Worm (Caenorhabditis elegans): ENCODE data around the gene sams-4.

sams-4 gene

ce11 chrIV:5865818-5866217, 19.6 kb upstream of the sams-4 start, which contains the start of gene spe-27:
TSS of gene spe-27 (minus strand) at chrIV:5865918.
- TF ChIP-seq isw-1 (GFP tag; IDR thresholded peaks at IDR 0.05) (no peak), mab-9 (GFP tag; IDR thresholded peaks at IDR 0.05) (no peak), nhr-19 (GFP tag; conservative IDR thresholded peaks at IDR 0.05) (no peak), nhr-84 (tag; optimal IDR thresholded peaks at IDR 0.05) (no peak), ceh-82 (tag; optimal IDR thresholded peaks at IDR 0.05) (no peak), nhr-12 (tag; optimal IDR thresholded peaks at IDR 0.05) (no peak), C34B4.2 (tag; optimal IDR thresholded peaks at IDR 0.05) (no peak), nhr-71 (tag; optimal IDR thresholded peaks at IDR 0.05) (no peak), tbx-2 (tag; optimal IDR thresholded peaks at IDR 0.05) (no peak), lin-13 (GFP tag; optimal IDR thresholded peaks at IDR 0.05) (no peak), vab-15 (tag; optimal IDR thresholded peaks at IDR 0.05) (no peak)

- TF ChIP-seq swsn-7 (tag; optimal IDR thresholded peaks at IDR 0.05) (no peak), blmp-1 (tag; optimal IDR thresholded peaks at IDR 0.05) (peak; percentile 16), ztf-11 (tag; optimal IDR thresholded peaks at IDR 0.05) (no peak), zip-4 (GFP tag; optimal IDR thresholded peaks at IDR 0.05) (no peak)
Observed at ce11 chrIV:5860762-5861161, 14.6 kb upstream of the sams-4 start.

- TF ChIP-seq ceh-82 (tag; optimal IDR thresholded peaks at IDR 0.05) (no peak), unc-98 (GFP tag; IDR thresholded peaks at IDR 0.05) (no peak), efl-3 (GFP tag; optimal IDR thresholded peaks at IDR 0.05) (no peak), fkh-4 (tag; optimal IDR thresholded peaks at IDR 0.05; ENCODE audit: borderline replicate concordance) (no peak), ets-5 (GFP tag; IDR thresholded peaks at IDR 0.05) (no peak), hlh-17 (GFP tag; optimal IDR thresholded peaks at IDR 0.05; ENCODE audit: borderline replicate concordance) (no peak), swsn-7 (tag; optimal IDR thresholded peaks at IDR 0.05) (no peak), mef-2 (tag; optimal IDR thresholded peaks at IDR 0.05) (no peak), unc-130 (tag; optimal IDR thresholded peaks at IDR 0.05) (no peak), nhr-237 (tag; optimal IDR thresholded peaks at IDR 0.05) (no peak), grh-1 (GFP tag; IDR thresholded peaks at IDR 0.05) (no peak), mdl-1 (tag; optimal IDR thresholded peaks at IDR 0.05) (no peak)
Observed at ce11 chrIV:5859876-5860275, 13.7 kb upstream of the sams-4 start, which contains the start of gene C06E7.4. TSS of gene C06E7.4 (minus strand) at chrIV:5859976.

- TF ChIP-seq blmp-1 (tag; optimal IDR thresholded peaks at IDR 0.05) (peak; percentile 72), alr-1 (tag; optimal IDR thresholded peaks at IDR 0.05; ENCODE audit: borderline replicate concordance) (no peak)
Observed at ce11 chrIV:5858212-5858611, 12.0 kb upstream of the sams-4 start.

ce11 chrIV:5856975-5857374, 10.8 kb upstream of the sams-4 start:
- TF ChIP-seq lin-35 (GFP tag; optimal IDR thresholded peaks at IDR 0.05) = no peak
- TF ChIP-seq blmp-1 (tag; optimal IDR thresholded peaks at IDR 0.05) = no peak
- no peak for TF ChIP-seq ama-1 (optimal IDR thresholded peaks at IDR 0.05)
- no peak for TF ChIP-seq ces-1 (GFP tag; optimal IDR thresholded peaks at IDR 0.05)
- no peak for TF ChIP-seq vab-15 (tag; optimal IDR thresholded peaks at IDR 0.05)
- TF ChIP-seq sox-4 (tag; optimal IDR thresholded peaks at IDR 0.05) = no peak
- TF ChIP-seq unc-62 (GFP tag; optimal IDR thresholded peaks at IDR 0.05) = no peak
- TF ChIP-seq tlp-1 (tag; optimal IDR thresholded peaks at IDR 0.05) = no peak
- no peak for TF ChIP-seq C04F5.9 (tag; optimal IDR thresholded peaks at IDR 0.05)
- no peak for TF ChIP-seq unc-86 (tag; optimal IDR thresholded peaks at IDR 0.05)
- TF ChIP-seq Y116A8C.19 (tag; optimal IDR thresholded peaks at IDR 0.05; ENCODE audit: borderline replicate concordance) = no peak
- no peak for TF ChIP-seq pax-3 (tag; optimal IDR thresholded peaks at IDR 0.05)
- TF ChIP-seq grh-1 (GFP tag; IDR thresholded peaks at IDR 0.05) = no peak
- no peak for TF ChIP-seq ceh-63 (GFP tag; optimal IDR thresholded peaks at IDR 0.05)
- no peak for TF ChIP-seq isw-1 (GFP tag; IDR thresholded peaks at IDR 0.05)
- no peak for TF ChIP-seq zip-4 (GFP tag; optimal IDR thresholded peaks at IDR 0.05)
- TF ChIP-seq unc-30 (tag; optimal IDR thresholded peaks at IDR 0.05) = no peak
